Worm (Caenorhabditis elegans): Measurements from ENCODE around the gene F55B11.6.

ce11 chrIV:14456667-14457066 lies 39.6 kb upstream of the F55B11.6 start, which contains the start of gene nspg-9:
- TF ChIP-seq nhr-28 (tag; optimal IDR thresholded peaks at IDR 0.05): no peak
- TF ChIP-seq mdl-1 (tag; optimal IDR thresholded peaks at IDR 0.05): no peak
- no peak for TF ChIP-seq unc-39 (tag; optimal IDR thresholded peaks at IDR 0.05)
- no peak for TF ChIP-seq nhr-76 (tag; optimal IDR thresholded peaks at IDR 0.05)
- TF ChIP-seq ama-1 (optimal IDR thresholded peaks at IDR 0.05): no peak
- TF ChIP-seq egl-27 (tag; optimal IDR thresholded peaks at IDR 0.05): no peak
- no peak for TF ChIP-seq ceh-28 (tag; optimal IDR thresholded peaks at IDR 0.05)
- TF ChIP-seq elt-3 (tag; optimal IDR thresholded peaks at IDR 0.05): no peak
- TF ChIP-seq pqm-1 (tag; optimal IDR thresholded peaks at IDR 0.05): peak; percentile 65
- no peak for TF ChIP-seq elt-1 (tag; optimal IDR thresholded peaks at IDR 0.05)
- no peak for TF ChIP-seq ztf-4 (tag; optimal IDR thresholded peaks at IDR 0.05)
- TF ChIP-seq lin-15B (tag; optimal IDR thresholded peaks at IDR 0.05): no peak
- no peak for TF ChIP-seq snpc-4 (tag; optimal IDR thresholded peaks at IDR 0.05)
- TF ChIP-seq fkh-10 (GFP tag; optimal IDR thresholded peaks at IDR 0.05): no peak

Measured in whole organism, L3 larva.